Worm (Caenorhabditis elegans) whole organism, L1 larva: ENCODE data around the gene ttr-52.

ENCODE experiments used
- C16A3.4 ChIP-seq: fragments of 150-350 bp; optimal IDR thresholded peaks from 2 replicates; lab custom pipeline; 2014; ENCODE audit warnings: missing biosample characterization, missing genetic modification characterization
- C34B4.2 ChIP-seq: sonication (generic microtip); optimal IDR thresholded peaks from 2 replicates; lab custom pipeline; 2017; ENCODE audit warnings: mild to moderate bottlenecking, missing genetic modification characterization, missing compliant biosample characterization
- F16B12.6 ChIP-seq: fragments of 150-350 bp; optimal IDR thresholded peaks from 2 replicates; lab custom pipeline; 2014; ENCODE audit warnings: missing biosample characterization, missing genetic modification characterization
- Y116A8C.19 ChIP-seq: sonication (generic microtip); optimal IDR thresholded peaks from 2 replicates; lab custom pipeline; 2016; ENCODE audit warnings: missing compliant biosample characterization, missing genetic modification characterization, borderline replicate concordance
- aha-1 ChIP-seq: fragments of 150-350 bp; optimal IDR thresholded peaks from 2 replicates; lab custom pipeline; 2014; ENCODE audit warnings: missing biosample characterization, missing genetic modification characterization
- alr-1 ChIP-seq: fragments of 200-800 bp; sonication (Bioruptor generic); optimal IDR thresholded peaks from 2 replicates; lab custom pipeline; 2018; ENCODE audit warnings: borderline replicate concordance, mild to moderate bottlenecking, missing genetic modification characterization, missing compliant biosample characterization
- aly-2 ChIP-seq: fragments of 150-350 bp; optimal IDR thresholded peaks from 2 replicates; lab custom pipeline; 2014; ENCODE audit warnings: missing biosample characterization, missing genetic modification characterization
- ama-1 ChIP-seq: fragments of 150-350 bp; optimal IDR thresholded peaks from 2 replicates; lab custom pipeline; 2014
- ceh-63 ChIP-seq: fragments of 200-800 bp; sonication (Bioruptor generic); optimal IDR thresholded peaks from 2 replicates; lab custom pipeline; 2018; ENCODE audit warnings: mild to moderate bottlenecking, missing genetic modification characterization, missing compliant biosample characterization
- ceh-82 ChIP-seq, 3 experiments: fragments of 150-350 bp in 1 of 3; sonication (generic microtip) in 2 of 3; optimal IDR thresholded peaks; 2 replicates each; lab custom pipeline; 2014 to 2017; ENCODE audit warnings: missing biosample characterization in 3 of 3, missing genetic modification characterization in 3 of 3
- ceh-88 ChIP-seq: fragments of 200-800 bp; sonication (Bioruptor generic); IDR thresholded peaks from 2 replicates; pipeline ENCODE4 v1.3.6; 2022; ENCODE audit warnings: missing genetic modification characterization, missing compliant biosample characterization
- ceh-90 ChIP-seq: sonication (generic microtip); optimal IDR thresholded peaks from 2 replicates; lab custom pipeline; 2016; ENCODE audit warnings: missing genetic modification characterization, missing compliant biosample characterization
- dpl-1 ChIP-seq, 3 experiments: fragments of 150-350 bp in 2 of 3; sonication (generic microtip) in 1 of 3; optimal IDR thresholded peaks; 2 replicates each; lab custom pipeline; 2014 to 2017; ENCODE audit warnings: missing biosample characterization in 3 of 3, missing genetic modification characterization in 3 of 3, missing genetic modification reagents in 3 of 3
- dsc-1 ChIP-seq: sonication (generic microtip); optimal IDR thresholded peaks from 2 replicates; lab custom pipeline; 2016; ENCODE audit warnings: mild to moderate bottlenecking, missing genetic modification characterization, missing compliant biosample characterization
- efl-1 ChIP-seq, 4 experiments: fragments of 150-350 bp; optimal IDR thresholded peaks in 3 of 4; peaks in 1 of 4; 1 replicate in 1 of 4; 2 replicates in 3 of 4; lab custom pipeline; 2014; ENCODE audit warnings: missing biosample characterization in 2 of 4, missing genetic modification characterization in 2 of 4, missing genetic modification reagents in 2 of 4
- egl-13 ChIP-seq: sonication (generic microtip); optimal IDR thresholded peaks from 2 replicates; lab custom pipeline; 2016; ENCODE audit warnings: missing genotype, missing genetic modification reagents, missing genetic modification characterization, missing compliant biosample characterization
- egl-27 ChIP-seq, 2 experiments: fragments of 150-350 bp in 1 of 2; sonication (generic microtip); optimal IDR thresholded peaks; 3 replicates each; lab custom pipeline; 2017 to 2018; ENCODE audit warnings: missing biosample characterization in 2 of 2, missing genetic modification characterization in 2 of 2, missing genetic modification reagents in 2 of 2
- ets-5 ChIP-seq: fragments of 200-800 bp; sonication (Bioruptor generic); IDR thresholded peaks from 2 replicates; pipeline ENCODE4 v1.3.6; 2022; ENCODE audit warnings: missing genetic modification characterization, missing compliant biosample characterization
- fkh-4 ChIP-seq: sonication (generic microtip); optimal IDR thresholded peaks from 2 replicates; lab custom pipeline; 2016; ENCODE audit warnings: missing compliant biosample characterization, missing genetic modification characterization, borderline replicate concordance
- fkh-8 ChIP-seq: sonication (generic microtip); optimal IDR thresholded peaks from 2 replicates; lab custom pipeline; 2016; ENCODE audit warnings: mild to moderate bottlenecking, missing genetic modification characterization, missing compliant biosample characterization
- fos-1 ChIP-seq: fragments of 150-350 bp; optimal IDR thresholded peaks from 2 replicates; lab custom pipeline; 2014; ENCODE audit warnings: missing biosample characterization, missing genetic modification characterization
- grh-1 ChIP-seq: fragments of 200-800 bp; sonication (Bioruptor generic); IDR thresholded peaks from 2 replicates; pipeline ENCODE4 v1.3.6; 2022; ENCODE audit warnings: missing genetic modification reagents, missing genetic modification characterization, missing compliant biosample characterization
- irx-1 ChIP-seq: sonication (generic microtip); optimal IDR thresholded peaks from 2 replicates; lab custom pipeline; 2016; ENCODE audit warnings: missing genetic modification characterization, missing compliant biosample characterization
- isw-1 ChIP-seq: fragments of 200-800 bp; sonication (Bioruptor generic); IDR thresholded peaks from 2 replicates; pipeline ENCODE4 v1.3.6; 2022; ENCODE audit warnings: missing genetic modification characterization, missing compliant biosample characterization
- jun-1 ChIP-seq: fragments of 150-350 bp; optimal IDR thresholded peaks from 2 replicates; lab custom pipeline; 2014; ENCODE audit warnings: missing biosample characterization, missing genetic modification reagents, missing genetic modification characterization
- lin-13 ChIP-seq: fragments of 150-350 bp; optimal IDR thresholded peaks from 2 replicates; lab custom pipeline; 2014; ENCODE audit warnings: missing biosample characterization, missing genetic modification reagents, missing genetic modification characterization
- lin-35 ChIP-seq, 2 experiments: fragments of 150-350 bp; optimal IDR thresholded peaks; 2 replicates each; lab custom pipeline; 2014; ENCODE audit warnings: missing biosample characterization in 2 of 2, missing genetic modification characterization in 2 of 2, missing genetic modification reagents in 2 of 2
- lin-39 ChIP-seq: fragments of 150-350 bp; optimal IDR thresholded peaks from 2 replicates; lab custom pipeline; 2014; ENCODE audit warnings: missing biosample characterization, missing genetic modification reagents, missing genetic modification characterization
- lir-3 ChIP-seq: sonication (generic microtip); optimal IDR thresholded peaks from 2 replicates; lab custom pipeline; 2016; ENCODE audit warnings: mild to moderate bottlenecking, missing genetic modification characterization, moderate library complexity, missing compliant biosample characterization; ENCODE audit not compliant: poor library complexity
- lsy-2 ChIP-seq, 2 experiments: fragments of 150-350 bp; optimal IDR thresholded peaks; 2 replicates each; lab custom pipeline; 2014; ENCODE audit warnings: missing biosample characterization in 2 of 2, missing genetic modification characterization in 2 of 2
- mab-9 ChIP-seq: fragments of 200-800 bp; sonication (Bioruptor generic); IDR thresholded peaks from 2 replicates; pipeline ENCODE4 v1.3.6; 2022; ENCODE audit warnings: missing genetic modification reagents, missing genetic modification characterization, missing compliant biosample characterization
- nhr-11 ChIP-seq: fragments of 150-350 bp; optimal IDR thresholded peaks from 2 replicates; lab custom pipeline; 2014; ENCODE audit warnings: missing biosample characterization, missing genetic modification characterization
- nhr-237 ChIP-seq: fragments of 150-350 bp; optimal IDR thresholded peaks from 2 replicates; lab custom pipeline; 2014; ENCODE audit warnings: missing biosample characterization, missing genetic modification characterization
- nhr-28 ChIP-seq: fragments of 150-350 bp; optimal IDR thresholded peaks from 2 replicates; lab custom pipeline; 2014; ENCODE audit warnings: missing biosample characterization, missing genetic modification characterization
- nhr-47 ChIP-seq: sonication (generic microtip); optimal IDR thresholded peaks from 2 replicates; lab custom pipeline; 2016; ENCODE audit warnings: mild to moderate bottlenecking, missing genetic modification characterization, moderate library complexity, missing compliant biosample characterization
- nhr-71 ChIP-seq: sonication (generic microtip); optimal IDR thresholded peaks from 2 replicates; lab custom pipeline; 2016; ENCODE audit warnings: mild to moderate bottlenecking, missing genetic modification characterization, moderate library complexity, missing compliant biosample characterization
- nhr-77 ChIP-seq: fragments of 150-350 bp; optimal IDR thresholded peaks from 2 replicates; lab custom pipeline; 2014; ENCODE audit warnings: missing biosample characterization, missing genetic modification characterization
- nhr-85 ChIP-seq: sonication (generic microtip); peaks from one replicate; lab custom pipeline; 2016; ENCODE audit warnings: missing genetic modification characterization, inconsistent platforms, missing compliant biosample characterization
- pax-3 ChIP-seq: fragments of 200-800 bp; sonication (Bioruptor generic); optimal IDR thresholded peaks from 2 replicates; lab custom pipeline; 2018; ENCODE audit warnings: mild to moderate bottlenecking, missing genetic modification characterization, moderate library complexity, missing compliant biosample characterization
- pqm-1 ChIP-seq: sonication (generic microtip); optimal IDR thresholded peaks from 3 replicates; lab custom pipeline; 2017; ENCODE audit warnings: missing biosample characterization, missing genetic modification characterization
- skn-1 ChIP-seq: fragments of 150-350 bp; optimal IDR thresholded peaks from 2 replicates; lab custom pipeline; 2014; ENCODE audit warnings: missing biosample characterization, missing genetic modification characterization
- snpc-4 ChIP-seq: fragments of 150-350 bp; optimal IDR thresholded peaks from 2 replicates; lab custom pipeline; 2014; ENCODE audit warnings: missing biosample characterization, missing genetic modification characterization
- snu-23 ChIP-seq: sonication (generic microtip); optimal IDR thresholded peaks from 2 replicates; lab custom pipeline; 2016; ENCODE audit warnings: missing genetic modification characterization, missing compliant biosample characterization
- swsn-7 ChIP-seq: sonication (generic microtip); optimal IDR thresholded peaks from 2 replicates; lab custom pipeline; 2016; ENCODE audit warnings: missing genetic modification characterization, missing compliant biosample characterization
- tbx-2 ChIP-seq: sonication (generic microtip); optimal IDR thresholded peaks from 2 replicates; lab custom pipeline; 2016; ENCODE audit warnings: missing genetic modification characterization, missing compliant biosample characterization
- tlp-1 ChIP-seq: fragments of 150-350 bp; optimal IDR thresholded peaks from 2 replicates; lab custom pipeline; 2014; ENCODE audit warnings: missing biosample characterization, missing genetic modification characterization
- unc-130 ChIP-seq: fragments of 150-350 bp; optimal IDR thresholded peaks from 2 replicates; lab custom pipeline; 2017; ENCODE audit warnings: missing biosample characterization, missing genetic modification characterization, inconsistent platforms
- unc-62 ChIP-seq: fragments of 150-350 bp; optimal IDR thresholded peaks from 2 replicates; lab custom pipeline; 2014; ENCODE audit warnings: missing biosample characterization, missing genetic modification reagents, missing genetic modification characterization
- unc-86 ChIP-seq: sonication (generic microtip); optimal IDR thresholded peaks from 2 replicates; lab custom pipeline; 2016; ENCODE audit warnings: missing genetic modification characterization, missing compliant biosample characterization
- unc-98 ChIP-seq: fragments of 200-800 bp; sonication (Bioruptor generic); IDR thresholded peaks from 2 replicates; pipeline ENCODE4 v1.3.6; 2022; ENCODE audit warnings: missing genetic modification characterization, missing compliant biosample characterization
- xbp-1 ChIP-seq: sonication (generic microtip); optimal IDR thresholded peaks from 2 replicates; lab custom pipeline; 2016; ENCODE audit warnings: missing genetic modification characterization, missing compliant biosample characterization
- zip-4 ChIP-seq: fragments of 200-800 bp; sonication (Bioruptor generic); optimal IDR thresholded peaks from 2 replicates; lab custom pipeline; 2018; ENCODE audit warnings: mild to moderate bottlenecking, missing genetic modification characterization, moderate library complexity, missing compliant biosample characterization
- ztf-4 ChIP-seq: fragments of 150-350 bp; optimal IDR thresholded peaks from 2 replicates; lab custom pipeline; 2014; ENCODE audit warnings: missing biosample characterization, missing genetic modification characterization

Gene ttr-52

ce11 chrIII:13423414-13423813 is 18.9 kb downstream of the ttr-52 start, which contains the start of gene exo-1 (continued):
- TF ChIP-seq tlp-1 (tag; lab: Kevin White, UChicago), result no peak
- TF ChIP-seq lin-39 (tag; lab: Kevin White, UChicago), result no peak
- peak; percentile 50 for TF ChIP-seq lir-3 (tag; lab: Kevin White, UChicago)
- TF ChIP-seq jun-1, result no peak
- TF ChIP-seq nhr-28 (tag; lab: Kevin White, UChicago), result no peak
- TF ChIP-seq swsn-7, result no peak
- TF ChIP-seq ztf-4, result no peak
- TF ChIP-seq tbx-2 (tag; lab: Kevin White, UChicago), result peak; percentile 2
- TF ChIP-seq egl-27 (tag; optimal IDR thresholded peaks at IDR 0.05; lab: Kevin White, UChicago), result no peak
- no peak for TF ChIP-seq aly-2 (tag; lab: Kevin White, UChicago)
- no peak for TF ChIP-seq unc-86 (tag; lab: Kevin White, UChicago)
- TF ChIP-seq egl-13 (tag; lab: Kevin White, UChicago), result no peak
- peak; percentile 40 to 89 for TF ChIP-seq lsy-2 (tag; optimal IDR thresholded peaks at IDR 0.05; lab: Kevin White, UChicago)
- TF ChIP-seq fos-1, result peak; percentile 2
- peak; percentile 71 for TF ChIP-seq nhr-85 (tag; lab: Kevin White, UChicago)
- TF ChIP-seq C16A3.4, result peak; percentile 95
- no peak for TF ChIP-seq grh-1 (GFP tag; lab: Robert Waterston, UW)
- peak; percentile 65 for TF ChIP-seq F16B12.6 (tag; lab: Kevin White, UChicago)
- TF ChIP-seq ama-1 (lab: Kevin White, UChicago), result no peak
- peak; percentile 65 for TF ChIP-seq nhr-77 (tag; lab: Kevin White, UChicago)
- no peak for TF ChIP-seq unc-62
- peak; percentile 58 for TF ChIP-seq lin-13 (GFP tag; lab: Kevin White, UChicago)
- peak; percentile 7 for TF ChIP-seq fkh-8 (tag; lab: Kevin White, UChicago)
- TF ChIP-seq ceh-63, result no peak
- no peak for TF ChIP-seq aha-1 (tag; lab: Kevin White, UChicago)
- TF ChIP-seq nhr-11, result no peak
- TF ChIP-seq irx-1 (tag; lab: Kevin White, UChicago), result no peak
- TF ChIP-seq ceh-82 (tag; optimal IDR thresholded peaks at IDR 0.05; lab: Kevin White, UChicago), result peak in 1 of 3 experiments; percentile 37
- TF ChIP-seq efl-1 (optimal IDR thresholded peaks at IDR 0.05; lab: Kevin White, UChicago), result peak; percentile 67 to 92
- peak; percentile 87 to 99 for TF ChIP-seq efl-1 (GFP tag; optimal IDR thresholded peaks at IDR 0.05 in 1 of 2; lab: Kevin White, UChicago)
- no peak for TF ChIP-seq isw-1 (GFP tag; lab: Robert Waterston, UW)
- no peak for TF ChIP-seq Y116A8C.19 (tag; lab: Kevin White, UChicago)
- TF ChIP-seq skn-1, result peak; percentile 56
- peak; percentile 61 for TF ChIP-seq nhr-71 (tag; lab: Kevin White, UChicago)
- no peak for TF ChIP-seq zip-4 (GFP tag; lab: Kevin White, UChicago)
- TF ChIP-seq snpc-4 (tag; lab: Kevin White, UChicago), result no peak
- no peak for TF ChIP-seq ceh-88 (GFP tag; lab: Robert Waterston, UW)
- peak; percentile 63 for TF ChIP-seq snu-23 (GFP tag; lab: Kevin White, UChicago)
- TF ChIP-seq nhr-47, result peak; percentile 49
- TF ChIP-seq unc-98 (GFP tag; lab: Robert Waterston, UW), result no peak
- no peak for TF ChIP-seq mab-9 (GFP tag; lab: Robert Waterston, UW)
- no peak for TF ChIP-seq fkh-4
- TF ChIP-seq lin-35 (GFP tag; optimal IDR thresholded peaks at IDR 0.05; lab: Kevin White, UChicago), result peak; percentile 83 to 98

ce11 chrIII:13426036-13426435 is 21.5 kb downstream of the ttr-52 start, which contains the start of gene cope-1:
cope-1 (plus strand) TSS chrIII:13426264.
- TF ChIP-seq nhr-77 (tag; lab: Kevin White, UChicago) (no peak), ceh-90 (tag; lab: Kevin White, UChicago) (no peak), dpl-1 (GFP tag; optimal IDR thresholded peaks at IDR 0.05; lab: Kevin White, UChicago) (peak; percentile 27 to 61 (median 53)), fos-1 (no peak), fkh-8 (tag; lab: Kevin White, UChicago) (no peak), pax-3 (no peak), C34B4.2 (no peak), ceh-88 (GFP tag; lab: Robert Waterston, UW) (no peak), nhr-11 (no peak), lin-39 (tag; lab: Kevin White, UChicago) (no peak), ets-5 (GFP tag; lab: Robert Waterston, UW) (no peak), swsn-7 (peak; percentile 11), pqm-1 (tag; lab: Kevin White, UChicago) (no peak), dsc-1 (tag; lab: Kevin White, UChicago) (no peak), alr-1 (tag; lab: Kevin White, UChicago) (no peak), nhr-237 (tag; lab: Kevin White, UChicago) (no peak), unc-130 (tag; lab: Kevin White, UChicago) (no peak), efl-1 (optimal IDR thresholded peaks at IDR 0.05; lab: Kevin White, UChicago) (peak; percentile 27 to 54), efl-1 (GFP tag; optimal IDR thresholded peaks at IDR 0.05 in 1 of 2; lab: Kevin White, UChicago) (peak; percentile 61 to 92), xbp-1 (peak; percentile 20), ceh-82 (tag; optimal IDR thresholded peaks at IDR 0.05; lab: Kevin White, UChicago) (peak in 1 of 3 experiments; percentile 14), zip-4 (GFP tag; lab: Kevin White, UChicago) (no peak)
